Worm (Caenorhabditis elegans): ENCODE measurements around the gene gfm-1.

DNA sequence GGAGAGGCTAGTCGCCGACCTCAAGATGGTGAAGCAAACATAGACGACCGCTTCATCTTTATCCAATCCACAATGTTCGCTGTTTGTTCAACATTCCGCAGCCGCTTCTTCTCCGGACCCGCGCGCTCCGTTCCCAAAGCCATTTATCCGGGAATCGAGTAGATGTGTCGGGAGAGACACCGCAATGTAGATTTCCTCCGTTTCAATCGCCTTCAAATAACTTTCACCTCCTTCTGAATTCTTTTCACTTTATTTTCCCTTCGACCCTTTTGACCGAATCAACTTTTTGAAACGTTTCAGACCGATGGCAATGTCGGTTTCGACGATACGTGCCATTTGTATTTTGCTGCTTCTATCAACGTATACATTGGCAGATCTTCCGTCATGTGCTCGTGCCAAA, 9.6 kb upstream of the gfm-1 start, which contains the start of gene pqn-32:
- no peak for TF ChIP-seq ama-1 (optimal IDR thresholded peaks at IDR 0.05)
- TF ChIP-seq ceh-13 (GFP tag; optimal IDR thresholded peaks at IDR 0.05): no peak
- TF ChIP-seq F13C5.2 (tag; optimal IDR thresholded peaks at IDR 0.05): no peak
- no peak for TF ChIP-seq flt-1 (GFP tag; IDR thresholded peaks at IDR 0.05)
- TF ChIP-seq sea-1 (GFP tag; conservative IDR thresholded peaks at IDR 0.05): no peak
- no peak for TF ChIP-seq hmg-4 (GFP tag; optimal IDR thresholded peaks at IDR 0.05)
- TF ChIP-seq scrt-1 (GFP tag; IDR thresholded peaks at IDR 0.05): no peak
- TF ChIP-seq tbx-37 (GFP tag; conservative IDR thresholded peaks at IDR 0.05): no peak
- no peak for TF ChIP-seq tra-4 (tag; optimal IDR thresholded peaks at IDR 0.05)
- no peak for TF ChIP-seq hmbx-1 (tag; optimal IDR thresholded peaks at IDR 0.05)
- no peak for TF ChIP-seq hnd-1 (tag; optimal IDR thresholded peaks at IDR 0.05)
